3 fruit fly cellular contexts compared by ENCODE assay signal in genomic region chr3R:14631911-14632310, dm6.
TF ChIP-seq lines count a peak whose summit lies in the region.

No protein-coding gene starts in this region.

- no peak for TF ChIP-seq CTCF in whole organism, embryonic (GFP tag; optimal IDR thresholded peaks at IDR 0.05; lab: Kevin White, UChicago)

TF ChIP-seq in whole organism, embryonic, 481 proteins besides CTCF, POLR2A, EP300 and RAD21:
- peak; percentile 4 for TF ChIP-seq Ets65A (GFP tag; lab: Kevin White, UChicago)
- no peak for TF ChIP-seq lov (optimal IDR thresholded peaks at IDR 0.05; lab: Kevin White, UChicago)
- no peak for TF ChIP-seq lov (GFP tag; IDR thresholded peaks at IDR 0.05; lab: Robert Waterston, UW)
- peak; percentile 75 for TF ChIP-seq sens (GFP tag; lab: Kevin White, UChicago)
- peak; percentile 2 for TF ChIP-seq Oli (tag; optimal IDR thresholded peaks at IDR 0.05; lab: Kevin White, UChicago)
- peak; percentile 26 for TF ChIP-seq dmrt11E (tag; optimal IDR thresholded peaks at IDR 0.05; lab: Kevin White, UChicago)
- no peak for TF ChIP-seq bbx (GFP tag; IDR thresholded peaks at IDR 0.05; lab: Robert Waterston, UW; ENCODE audit: partially characterized antibody)
- TF ChIP-seq CG17328 (GFP tag; IDR thresholded peaks at IDR 0.05; lab: Robert Waterston, UW) = no peak
- TF ChIP-seq CG15601 (tag; optimal IDR thresholded peaks at IDR 0.05; lab: Kevin White, UChicago) = no peak
- peak; percentile 10 for TF ChIP-seq D19A (tag; optimal IDR thresholded peaks at IDR 0.05; lab: Kevin White, UChicago)
- TF ChIP-seq fru (optimal IDR thresholded peaks at IDR 0.05; lab: Kevin White, UChicago) = no peak
- TF ChIP-seq pros (GFP tag; optimal IDR thresholded peaks at IDR 0.05; lab: Kevin White, UChicago) = no peak
- TF ChIP-seq Nf-YC (tag; optimal IDR thresholded peaks at IDR 0.05; lab: Kevin White, UChicago) = no peak
- TF ChIP-seq gro (GFP tag; optimal IDR thresholded peaks at IDR 0.05; lab: Kevin White, UChicago) = no peak
- TF ChIP-seq Fer1 (GFP tag; optimal IDR thresholded peaks at IDR 0.05; lab: Kevin White, UChicago) = no peak
- peak; percentile 20 for TF ChIP-seq CG10979 (tag; optimal IDR thresholded peaks at IDR 0.05; lab: Kevin White, UChicago)
- peak in 1 of 3 experiments; percentile 2 for TF ChIP-seq lola (GFP tag; optimal IDR thresholded peaks at IDR 0.05; lab: Kevin White, UChicago)
- TF ChIP-seq Ptx1 (GFP tag; IDR thresholded peaks at IDR 0.05; lab: Robert Waterston, UW) = no peak
- TF ChIP-seq CG10462 (GFP tag; optimal IDR thresholded peaks at IDR 0.05; lab: Kevin White, UChicago) = no peak
- TF ChIP-seq CG14014 (GFP tag; IDR thresholded peaks at IDR 0.05; lab: Robert Waterston, UW) = no peak
- peak; percentile 17 for TF ChIP-seq Blimp-1 (GFP tag; optimal IDR thresholded peaks at IDR 0.05; lab: Kevin White, UChicago)
- no peak for TF ChIP-seq zen (tag; optimal IDR thresholded peaks at IDR 0.05; lab: Kevin White, UChicago)
- TF ChIP-seq kay (GFP tag; optimal IDR thresholded peaks at IDR 0.05; lab: Kevin White, UChicago) = no peak
- TF ChIP-seq CG14710 (tag; optimal IDR thresholded peaks at IDR 0.05; lab: Kevin White, UChicago) = peak; percentile 7
- peak; percentile 52 for TF ChIP-seq Med (GFP tag; lab: Kevin White, UChicago)
TF ChIP-seq in whole organism, embryonic: peak in this region for 10.

TF ChIP-seq in whole organism, prepupa, 60 proteins besides CTCF, POLR2A, EP300 and RAD21 (continues in another document):
- TF ChIP-seq CG3919 (GFP tag; optimal IDR thresholded peaks at IDR 0.05; lab: Kevin White, UChicago) (no peak), CG6276 (GFP tag; optimal IDR thresholded peaks at IDR 0.05; lab: Kevin White, UChicago) (peak; percentile 9), acj6 (GFP tag; optimal IDR thresholded peaks at IDR 0.05; lab: Kevin White, UChicago) (peak; percentile 7), Sox14 (GFP tag; optimal IDR thresholded peaks at IDR 0.05; lab: Kevin White, UChicago) (no peak), CG8319 (GFP tag; optimal IDR thresholded peaks at IDR 0.05; lab: Kevin White, UChicago) (no peak), Ets21C (GFP tag; optimal IDR thresholded peaks at IDR 0.05; lab: Kevin White, UChicago) (no peak), fkh (GFP tag; optimal IDR thresholded peaks at IDR 0.05; lab: Kevin White, UChicago) (no peak), cyc (GFP tag; optimal IDR thresholded peaks at IDR 0.05; lab: Kevin White, UChicago) (no peak), CG15336 (GFP tag; IDR thresholded peaks at IDR 0.05; lab: Robert Waterston, UW) (no peak), CG11762 (GFP tag; optimal IDR thresholded peaks at IDR 0.05; lab: Kevin White, UChicago; ENCODE audit: insufficient read depth) (no peak), Hr4 (GFP tag; optimal IDR thresholded peaks at IDR 0.05; lab: Kevin White, UChicago) (peak; percentile 33), spab (GFP tag; optimal IDR thresholded peaks at IDR 0.05; lab: Kevin White, UChicago) (no peak), CG10669 (GFP tag; optimal IDR thresholded peaks at IDR 0.05; lab: Kevin White, UChicago) (no peak), CG6808 (GFP tag; optimal IDR thresholded peaks at IDR 0.05; lab: Kevin White, UChicago) (no peak), fd85E (GFP tag; optimal IDR thresholded peaks at IDR 0.05; lab: Kevin White, UChicago) (no peak), CG1621 (tag; optimal IDR thresholded peaks at IDR 0.05; lab: Kevin White, UChicago) (no peak), CG34406 (GFP tag; optimal IDR thresholded peaks at IDR 0.05; lab: Kevin White, UChicago) (no peak), net (GFP tag; optimal IDR thresholded peaks at IDR 0.05; lab: Kevin White, UChicago) (no peak), CG9139 (GFP tag; optimal IDR thresholded peaks at IDR 0.05; lab: Kevin White, UChicago) (no peak), Eip93F (GFP tag; optimal IDR thresholded peaks at IDR 0.05; lab: Kevin White, UChicago) (no peak), vri (GFP tag; optimal IDR thresholded peaks at IDR 0.05; lab: Kevin White, UChicago) (no peak), Sox102F (GFP tag; optimal IDR thresholded peaks at IDR 0.05; lab: Kevin White, UChicago) (no peak), Hr39 (GFP tag; optimal IDR thresholded peaks at IDR 0.05; lab: Kevin White, UChicago) (no peak), CG6163 (GFP tag; IDR thresholded peaks at IDR 0.05; lab: Robert Waterston, UW) (0 out of 3 replicates have a peak, but pooled peaks have one; percentile 34), fd59A (GFP tag; optimal IDR thresholded peaks at IDR 0.05; lab: Kevin White, UChicago) (no peak), CG4318 (GFP tag; optimal IDR thresholded peaks at IDR 0.05; lab: Kevin White, UChicago) (peak; percentile 8), dsx (GFP tag; optimal IDR thresholded peaks at IDR 0.05; lab: Kevin White, UChicago; ENCODE audit: poor library complexity, severe bottlenecking) (no peak), Eip75B (GFP tag; optimal IDR thresholded peaks at IDR 0.05; lab: Kevin White, UChicago) (no peak), CG3032 (tag; optimal IDR thresholded peaks at IDR 0.05; lab: Kevin White, UChicago) (no peak), dac (GFP tag; optimal IDR thresholded peaks at IDR 0.05; lab: Kevin White, UChicago) (no peak), CG6854 (GFP tag; optimal IDR thresholded peaks at IDR 0.05; lab: Kevin White, UChicago) (no peak), CG11294 (GFP tag; IDR thresholded peaks at IDR 0.05; lab: Robert Waterston, UW) (no peak), Hr38 (GFP tag; optimal IDR thresholded peaks at IDR 0.05; lab: Kevin White, UChicago) (no peak), CG32006 (GFP tag; optimal IDR thresholded peaks at IDR 0.05; lab: Kevin White, UChicago) (peak; percentile 41), lz (GFP tag; optimal IDR thresholded peaks at IDR 0.05; lab: Kevin White, UChicago) (no peak), topi (GFP tag; optimal IDR thresholded peaks at IDR 0.05; lab: Kevin White, UChicago) (no peak), CG10631 (GFP tag; optimal IDR thresholded peaks at IDR 0.05; lab: Kevin White, UChicago) (peak; percentile 1)

TF ChIP-seq in whole organism, pupa, 21 proteins besides CTCF, POLR2A, EP300 and RAD21:
- TF ChIP-seq CG9948 (tag; optimal IDR thresholded peaks at IDR 0.05; lab: Kevin White, UChicago) (peak; percentile 16), rn (GFP tag; IDR thresholded peaks at IDR 0.05; lab: Robert Waterston, UW) (no peak)

Comparison
In these comparisons a context has a peak if more than half of its experiments do, and no peak if none do; other contexts are left out.
1. Of the 7 proteins assayed by ChIP-seq in both whole organism, embryonic and whole organism, prepupa: peak only in whole organism, embryonic: Blimp-1; only in whole organism, prepupa: none; in both: none; in neither: 6.